Fruit fly (Drosophila melanogaster) whole organism, embryonic: ENCODE results near the gene Arp3.
A peak's percentile ranks its signal among the peaks of the same experiment; 100 is the strongest.

ENCODE experiments used
- Abd-B ChIP-seq: fragments of 200-800 bp; sonication (Bioruptor generic); optimal IDR thresholded peaks from 2 replicates; lab custom pipeline; 2018; ENCODE audit warnings: missing biosample characterization, mild to moderate bottlenecking, missing genetic modification characterization, moderate library complexity
- Ada2b ChIP-seq: fragments of 200-800 bp; sonication (Bioruptor generic); IDR thresholded peaks from 2 replicates; pipeline ENCODE4 v1.3.6; 2022; ENCODE audit warnings: missing biosample characterization, missing genetic modification characterization
- Awh ChIP-seq: fragments of 200-800 bp; sonication (Bioruptor generic); IDR thresholded peaks from 2 replicates; pipeline ENCODE4, ENCODE4 v1.3.6; 2022; ENCODE audit warnings: missing biosample characterization, missing genetic modification characterization
- CG11247 ChIP-seq: fragments of 200-800 bp; sonication (Bioruptor generic); IDR thresholded peaks from 2 replicates; pipeline ENCODE4 v1.3.6; 2022; ENCODE audit warnings: missing biosample characterization, missing genetic modification characterization
- CG11695 ChIP-seq: fragments of 200-800 bp; sonication (Bioruptor generic); IDR thresholded peaks from 3 replicates; pipeline ENCODE4 v1.3.6; 2022; ENCODE audit warnings: missing biosample characterization, missing genetic modification characterization
- CG11723 ChIP-seq: fragments of 200-800 bp; sonication (Bioruptor generic); optimal IDR thresholded peaks from 2 replicates; lab custom pipeline; 2017; ENCODE audit warnings: missing biosample characterization, mild to moderate bottlenecking, missing genetic modification characterization
- CG13123 ChIP-seq: fragments of 200-800 bp; sonication (Bioruptor generic); optimal IDR thresholded peaks from 2 replicates; lab custom pipeline; 2016; ENCODE audit warnings: missing biosample characterization, missing genetic modification characterization
- CG13287 ChIP-seq: fragments of 200-800 bp; sonication (Bioruptor generic); IDR thresholded peaks from 2 replicates; pipeline ENCODE4 v1.3.6; 2022; ENCODE audit warnings: missing biosample characterization, missing genetic modification characterization; ENCODE audit not compliant: partially characterized antibody
- CG14667 ChIP-seq: fragments of 200-800 bp; sonication (Bioruptor generic); IDR thresholded peaks from 2 replicates; pipeline ENCODE4 v1.3.6; 2022; ENCODE audit warnings: missing biosample characterization, missing genetic modification characterization
- CG14965 ChIP-seq: fragments of 200-800 bp; sonication (Bioruptor generic); optimal IDR thresholded peaks from 2 replicates; lab custom pipeline; 2016; ENCODE audit warnings: missing biosample characterization, missing genetic modification characterization, borderline replicate concordance
- CG16779 ChIP-seq: fragments of 200-800 bp; sonication (Bioruptor generic); IDR thresholded peaks from 2 replicates; pipeline ENCODE4 v1.3.6; 2022; ENCODE audit warnings: missing biosample characterization, missing genetic modification characterization
- CG16863 ChIP-seq: fragments of 200-800 bp; sonication (Bioruptor generic); optimal IDR thresholded peaks from 3 replicates; lab custom pipeline; 2016; ENCODE audit warnings: missing biosample characterization, missing genetic modification characterization
- CG17612 ChIP-seq: fragments of 200-800 bp; sonication (Bioruptor generic); IDR thresholded peaks from 2 replicates; pipeline ENCODE4 v1.3.6; 2022; ENCODE audit warnings: missing biosample characterization, missing genetic modification characterization
- CG17829 ChIP-seq: fragments of 200-800 bp; optimal IDR thresholded peaks from 2 replicates; lab custom pipeline; 2019; ENCODE audit warnings: missing biosample characterization, mild to moderate bottlenecking, missing genetic modification characterization, moderate library complexity
- CG18764 ChIP-seq: fragments of 200-800 bp; sonication (Bioruptor generic); optimal IDR thresholded peaks from 3 replicates; lab custom pipeline; 2016; ENCODE audit warnings: missing biosample characterization, missing genetic modification characterization
- CG2120 ChIP-seq: fragments of 200-800 bp; sonication (Bioruptor generic); optimal IDR thresholded peaks from 3 replicates; lab custom pipeline; 2016; ENCODE audit warnings: missing biosample characterization, missing genetic modification characterization
- CG2199 ChIP-seq: fragments of 200-800 bp; sonication (Bioruptor generic); IDR thresholded peaks from 3 replicates; pipeline ENCODE4 v1.3.6; 2022; ENCODE audit warnings: missing biosample characterization, missing genetic modification characterization
- CG2678 ChIP-seq: fragments of 200-800 bp; sonication (Bioruptor generic); optimal IDR thresholded peaks from 3 replicates; lab custom pipeline; 2019; ENCODE audit warnings: missing biosample characterization, mild to moderate bottlenecking, missing genetic modification characterization, moderate library complexity
- CG31388 ChIP-seq: fragments of 200-800 bp; sonication (Bioruptor generic); optimal IDR thresholded peaks from 2 replicates; lab custom pipeline; 2016; ENCODE audit warnings: missing biosample characterization, missing genetic modification characterization
- CG34224 ChIP-seq: fragments of 200-800 bp; sonication (Bioruptor generic); IDR thresholded peaks from 3 replicates; pipeline ENCODE4 v1.3.6; 2022; ENCODE audit warnings: missing biosample characterization, missing genetic modification characterization; ENCODE audit not compliant: partially characterized antibody
- CG3995 ChIP-seq: fragments of 200-800 bp; sonication (Bioruptor generic); optimal IDR thresholded peaks from 3 replicates; lab custom pipeline; 2016; ENCODE audit warnings: missing biosample characterization, missing genetic modification characterization
- CG4730 ChIP-seq: fragments of 200-800 bp; sonication (Bioruptor generic); IDR thresholded peaks from 2 replicates; pipeline ENCODE4 v1.3.6; 2022; ENCODE audit warnings: missing biosample characterization, missing genetic modification characterization
- CG6689 ChIP-seq: fragments of 200-800 bp; sonication (Bioruptor generic); IDR thresholded peaks from 2 replicates; pipeline ENCODE4 v1.3.6; 2022; ENCODE audit warnings: missing biosample characterization, missing genetic modification characterization
- CG7556 ChIP-seq: fragments of 200-800 bp; sonication (Bioruptor generic); optimal IDR thresholded peaks from 2 replicates; lab custom pipeline; 2017; ENCODE audit warnings: missing biosample characterization, mild to moderate bottlenecking, missing genetic modification characterization
- CTCF ChIP-seq: fragments of 200-800 bp; sonication (Bioruptor generic); optimal IDR thresholded peaks from 2 replicates; lab custom pipeline; 2017; ENCODE audit warnings: missing biosample characterization, mild to moderate bottlenecking, missing genetic modification characterization, moderate library complexity
- Dbx ChIP-seq: fragments of 200-800 bp; sonication (Bioruptor generic); IDR thresholded peaks from 3 replicates; pipeline ENCODE4 v1.3.6; 2022; ENCODE audit warnings: missing biosample characterization, missing genetic modification characterization
- Dp ChIP-seq: fragments of 200-800 bp; sonication (Bioruptor generic); optimal IDR thresholded peaks from 2 replicates; lab custom pipeline; 2018; ENCODE audit warnings: missing biosample characterization, mild to moderate bottlenecking, missing genetic modification characterization, moderate library complexity
- Hr78 ChIP-seq, 2 experiments: fragments of 200-800 bp in 1 of 2; fragments of >200 bp in 1 of 2; sonication (Bioruptor generic) in 1 of 2; optimal IDR thresholded peaks; 2 replicates each; lab custom pipeline; 2017 to 2019; ENCODE audit warnings: missing biosample characterization in 2 of 2, missing genetic modification characterization in 2 of 2, mild to moderate bottlenecking in 1 of 2, moderate library complexity in 1 of 2
- NC2β ChIP-seq: fragments of 200-800 bp; sonication (Bioruptor generic); optimal IDR thresholded peaks from 2 replicates; lab custom pipeline; 2016; ENCODE audit warnings: missing biosample characterization, missing genetic modification characterization
- NK7.1 ChIP-seq: fragments of 200-800 bp; sonication (Bioruptor generic); optimal IDR thresholded peaks from 3 replicates; lab custom pipeline; 2016; ENCODE audit warnings: missing biosample characterization, missing genetic modification characterization
- NfI ChIP-seq: fragments of 200-800 bp; sonication (Bioruptor generic); optimal IDR thresholded peaks from 3 replicates; lab custom pipeline; 2018; ENCODE audit warnings: missing biosample characterization, mild to moderate bottlenecking, missing genetic modification characterization, moderate library complexity
- Oaz ChIP-seq: fragments of 200-800 bp; sonication (Bioruptor generic); IDR thresholded peaks from 2 replicates; pipeline ENCODE4 v1.3.6; 2022; ENCODE audit warnings: missing biosample characterization, missing genetic modification characterization
- Oli ChIP-seq: fragments of 200-800 bp; sonication (Bioruptor generic); optimal IDR thresholded peaks from 2 replicates; lab custom pipeline; 2018; ENCODE audit warnings: missing biosample characterization, mild to moderate bottlenecking, missing genetic modification characterization, moderate library complexity
- PHDP ChIP-seq: fragments of 200-800 bp; sonication (Bioruptor generic); optimal IDR thresholded peaks from 3 replicates; lab custom pipeline; 2018; ENCODE audit warnings: missing biosample characterization, mild to moderate bottlenecking, missing genetic modification characterization, moderate library complexity
- Xbp1 ChIP-seq: fragments of 200-800 bp; sonication (Bioruptor generic); optimal IDR thresholded peaks from 3 replicates; lab custom pipeline; 2016; ENCODE audit warnings: missing biosample characterization, mild to moderate bottlenecking, missing genetic modification characterization
- crol ChIP-seq: fragments of 200-800 bp; sonication (Bioruptor generic); IDR thresholded peaks from 2 replicates; pipeline ENCODE4 v1.3.6; 2022; ENCODE audit warnings: missing biosample characterization, missing genetic modification characterization
- dimm ChIP-seq: fragments of 200-800 bp; sonication (Bioruptor generic); IDR thresholded peaks from 2 replicates; pipeline ENCODE4 v1.3.6; 2022; ENCODE audit warnings: missing biosample characterization, missing genetic modification characterization
- fd64A ChIP-seq: fragments of 200-800 bp; sonication (Bioruptor generic); optimal IDR thresholded peaks from 3 replicates; lab custom pipeline; 2018; ENCODE audit warnings: missing biosample characterization, mild to moderate bottlenecking, missing genetic modification characterization
- ftz-f1 ChIP-seq: fragments of 200-800 bp; sonication (Bioruptor generic); optimal IDR thresholded peaks from 2 replicates; lab custom pipeline; 2016; ENCODE audit warnings: missing biosample characterization, missing genetic modification characterization
- gcm2 ChIP-seq: fragments of 200-800 bp; sonication (Bioruptor generic); optimal IDR thresholded peaks from 2 replicates; lab custom pipeline; 2016; ENCODE audit warnings: missing biosample characterization, missing genetic modification characterization
- grau ChIP-seq: fragments of 200-800 bp; optimal IDR thresholded peaks from 3 replicates; lab custom pipeline; 2019; ENCODE audit warnings: missing biosample characterization, mild to moderate bottlenecking, missing genetic modification characterization, moderate library complexity
- jigr1 ChIP-seq: fragments of 200-800 bp; sonication (Bioruptor generic); IDR thresholded peaks from 3 replicates; pipeline ENCODE4 v1.3.6; 2022; ENCODE audit warnings: missing biosample characterization, missing genetic modification characterization
- knrl ChIP-seq: fragments of 200-800 bp; sonication (Bioruptor generic); IDR thresholded peaks from 3 replicates; pipeline ENCODE4 v1.3.6; 2022; ENCODE audit warnings: missing biosample characterization, missing genetic modification characterization; ENCODE audit not compliant: partially characterized antibody
- otp ChIP-seq: fragments of 200-800 bp; sonication (Bioruptor generic); IDR thresholded peaks from 3 replicates; pipeline ENCODE4, ENCODE4 v1.3.6; 2022; ENCODE audit warnings: missing biosample characterization, missing genetic modification characterization
- pan ChIP-seq, 4 experiments: fragments of >200 bp in 3 of 4; fragments of 200-800 bp in 1 of 4; sonication (Bioruptor generic) in 1 of 4; optimal IDR thresholded peaks in 3 of 4; IDR thresholded peaks in 1 of 4; 2 replicates each; pipeline versions ENCODE4 v1.3.6 to Lab custom; 2017 to 2022; ENCODE audit warnings: missing biosample characterization in 2 of 4, missing genetic modification characterization in 2 of 4, mixed read lengths in 1 of 4
- phol ChIP-seq: fragments of 200-800 bp; sonication (Bioruptor generic); optimal IDR thresholded peaks from 3 replicates; lab custom pipeline; 2018; ENCODE audit warnings: missing biosample characterization, mild to moderate bottlenecking, missing genetic modification characterization, moderate library complexity
- pum ChIP-seq: fragments of 200-800 bp; sonication (Bioruptor generic); optimal IDR thresholded peaks from 2 replicates; lab custom pipeline; 2016; ENCODE audit warnings: missing biosample characterization, missing genetic modification characterization
- sens ChIP-seq: fragments of 200-800 bp; sonication (Bioruptor generic); peaks from one replicate; lab custom pipeline; 2016; ENCODE audit warnings: missing biosample characterization, missing genetic modification characterization
- slbo ChIP-seq: fragments of 200-800 bp; sonication (Bioruptor generic); IDR thresholded peaks from 2 replicates; pipeline ENCODE4 v1.3.6; 2022; ENCODE audit warnings: missing biosample characterization, missing genetic modification characterization
- stwl ChIP-seq: fragments of 200-800 bp; sonication (Bioruptor generic); optimal IDR thresholded peaks from 3 replicates; lab custom pipeline; 2018; ENCODE audit warnings: missing biosample characterization, mild to moderate bottlenecking, missing genetic modification characterization, moderate library complexity
- twi ChIP-seq: fragments of 200-800 bp; optimal IDR thresholded peaks from 2 replicates; lab custom pipeline; 2019; ENCODE audit warnings: missing biosample characterization, mild to moderate bottlenecking, missing genetic modification characterization, moderate library complexity

Arp3 gene

dm6 chr3L:8071693-8072260, 43.9 kb downstream of the Arp3 start (continued):
- TF ChIP-seq CG34224 (GFP tag; lab: Robert Waterston, UW) (peak; percentile 17; the same call in 1 of the 3 replicates), CG11247 (GFP tag; lab: Robert Waterston, UW) (peak; percentile 44), Xbp1 (GFP tag; lab: Kevin White, UChicago) (no peak), CTCF (peak; percentile 83), Awh (GFP tag; lab: Robert Waterston, UW) (no peak), slbo (GFP tag; lab: Robert Waterston, UW) (no peak), crol (GFP tag; lab: Robert Waterston, UW) (peak; percentile 75), fd64A (GFP tag; lab: Kevin White, UChicago) (no peak), NC2β (GFP tag; lab: Kevin White, UChicago) (no peak), grau (tag; lab: Kevin White, UChicago) (no peak), phol (tag; lab: Kevin White, UChicago) (no peak), CG4730 (GFP tag; lab: Robert Waterston, UW) (no peak), NK7.1 (GFP tag; lab: Kevin White, UChicago) (no peak), ftz-f1 (GFP tag; lab: Kevin White, UChicago) (peak; percentile 27), CG2199 (GFP tag; lab: Robert Waterston, UW) (peak; percentile 39; the same call in 1 of the 3 replicates), CG11723 (GFP tag; lab: Kevin White, UChicago) (no peak), CG2120 (GFP tag; lab: Kevin White, UChicago) (no peak), CG16779 (GFP tag; lab: Robert Waterston, UW) (no peak), otp (no peak), CG17612 (no peak), knrl (peak; percentile 22; the same call in 1 of the 3 replicates), dimm (GFP tag; lab: Robert Waterston, UW) (no peak), Ada2b (GFP tag; lab: Robert Waterston, UW) (no peak), Oaz (GFP tag; lab: Robert Waterston, UW) (no peak), CG3995 (GFP tag; lab: Kevin White, UChicago) (peak; percentile 2), CG13287 (GFP tag; lab: Robert Waterston, UW) (peak; percentile 23; the same call in 1 of the 2 replicates), CG13123 (GFP tag; lab: Kevin White, UChicago) (no peak), CG2678 (tag; lab: Kevin White, UChicago) (no peak), CG7556 (no peak), Oli (tag; lab: Kevin White, UChicago) (no peak), Dp (GFP tag; lab: Kevin White, UChicago) (peak; percentile 77), pum (GFP tag; lab: Kevin White, UChicago) (no peak), CG16863 (no peak), gcm2 (GFP tag; lab: Kevin White, UChicago) (no peak), Abd-B (no peak), stwl (peak; percentile 9), sens (GFP tag; lab: Kevin White, UChicago) (peak; percentile 41), jigr1 (GFP tag; lab: Robert Waterston, UW) (no peak), CG14965 (GFP tag; lab: Kevin White, UChicago) (no peak), pan (optimal IDR thresholded peaks at IDR 0.05; lab: Kevin White, UChicago) (no peak), pan (GFP tag; optimal IDR thresholded peaks at IDR 0.05 in 1 of 2, IDR thresholded peaks at IDR 0.05 in 1 of 2) (no peak), CG11695 (GFP tag; lab: Robert Waterston, UW) (peak; percentile 37; the same call in 1 of the 3 replicates), CG6689 (GFP tag; lab: Robert Waterston, UW) (no peak), Hr78 (GFP tag; optimal IDR thresholded peaks at IDR 0.05; lab: Kevin White, UChicago) (peak in 1 of 2 experiments; percentile 81), NfI (GFP tag; lab: Kevin White, UChicago) (no peak), CG17829 (no peak), CG31388 (GFP tag; lab: Kevin White, UChicago) (no peak), CG14667 (GFP tag; lab: Robert Waterston, UW) (no peak), twi (no peak), Dbx (GFP tag; lab: Robert Waterston, UW) (no peak), CG18764 (GFP tag; lab: Kevin White, UChicago) (no peak), PHDP (tag; lab: Kevin White, UChicago) (no peak)
